Worm (Caenorhabditis elegans): ENCODE data around the gene Y64G10A.2.

DNA sequence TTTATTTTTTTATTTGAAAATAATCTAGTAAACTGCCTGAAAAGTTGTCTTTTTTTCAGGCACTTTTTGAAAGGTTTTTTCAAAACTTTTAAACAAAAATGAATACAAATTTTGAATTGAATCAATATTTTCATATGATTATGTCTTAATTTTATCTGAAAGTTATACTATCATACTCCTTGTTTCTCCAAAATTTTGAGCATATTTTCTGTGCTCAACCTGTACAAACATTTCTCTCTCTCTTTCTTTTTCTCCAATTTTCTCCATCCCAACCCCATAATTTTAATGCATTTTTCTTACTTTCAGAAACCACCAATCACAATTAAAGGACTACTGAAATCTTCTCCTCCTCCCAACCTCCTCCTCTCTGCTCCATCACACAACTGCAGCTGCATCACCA, 31.9 kb upstream of the Y64G10A.2 start, which contains the start of gene ilcr-1:
- TF ChIP-seq nhr-237 (tag; optimal IDR thresholded peaks at IDR 0.05) (no peak), nhr-76 (tag; optimal IDR thresholded peaks at IDR 0.05) (no peak), pha-4 (tag; optimal IDR thresholded peaks at IDR 0.05) (no peak), lsy-2 (tag; optimal IDR thresholded peaks at IDR 0.05) (no peak)
